Fruit fly (Drosophila melanogaster) Kc167 (cell line): Measurements from ENCODE around the gene Pex16.

Experiments
- Myc ChIP-seq: fragments of >200 bp; optimal IDR thresholded peaks from 2 replicates; lab custom pipeline; 2017; ENCODE audit warnings: missing external identifiers
- Sin3A ChIP-seq: fragments of >200 bp; optimal IDR thresholded peaks from 2 replicates; lab custom pipeline; 2018; ENCODE audit warnings: missing external identifiers

dm6 chr3L:20785742-20786427, 7.8 kb upstream of the Pex16 start, which contains the start of gene Pcif1:
- TF ChIP-seq Sin3A (lab: Kevin White, UChicago) (no peak), Myc (lab: Kevin White, UChicago) (no peak)
